Worm (Caenorhabditis elegans) whole organism, young adult: ENCODE measurements around the gene F58B4.5.

Experiments
- athp-1 ChIP-seq: sonication (generic microtip); optimal IDR thresholded peaks from 2 replicates; lab custom pipeline; 2017; ENCODE audit warnings: mild to moderate bottlenecking, missing genetic modification characterization, missing compliant biosample characterization
- snpc-3.4 ChIP-seq: sonication (generic microtip); optimal IDR thresholded peaks from 2 replicates; lab custom pipeline; 2017; ENCODE audit warnings: missing genetic modification characterization, mild to moderate bottlenecking, missing compliant biosample characterization, antibody characterized with exemption, moderate library complexity, missing genotype, missing genetic modification reagents

- no peak for TF ChIP-seq athp-1 (tag; lab: Kevin White, UChicago)
- TF ChIP-seq snpc-3.4 (tag; lab: Kevin White, UChicago) = no peak
Measured at ce11 chrV:10942161-10942560, 9.7 kb downstream of the F58B4.5 start, which contains the start of gene zip-9.
